Fruit fly (Drosophila melanogaster) Kc167 (cell line): Measurements from ENCODE around the gene CG11983.

Experiments used
- Myc ChIP-seq: fragments of >200 bp; optimal IDR thresholded peaks from 2 replicates; lab custom pipeline; 2017; ENCODE audit warnings: missing external identifiers
- Sin3A ChIP-seq: fragments of >200 bp; optimal IDR thresholded peaks from 2 replicates; lab custom pipeline; 2018; ENCODE audit warnings: missing external identifiers
- h ChIP-seq: fragments of >200 bp; optimal IDR thresholded peaks from 3 replicates; lab custom pipeline; 2018; ENCODE audit warnings: missing external identifiers
- psq ChIP-seq: fragments of >200 bp; optimal IDR thresholded peaks from 2 replicates; lab custom pipeline; 2017; ENCODE audit warnings: missing external identifiers
- ttk ChIP-seq: sonication (Bioruptor generic); optimal IDR thresholded peaks from 2 replicates; lab custom pipeline; 2017; ENCODE audit warnings: missing external identifiers

- TF ChIP-seq psq (lab: Kevin White, UChicago) = no peak
- no peak for TF ChIP-seq ttk (lab: Kevin White, UChicago)
- no peak for TF ChIP-seq h (lab: Kevin White, UChicago)
- TF ChIP-seq Myc = no peak
- no peak for TF ChIP-seq Sin3A (lab: Kevin White, UChicago)
Measured at dm6 chr3R:9057398-9058058, 49.4 kb downstream of the CG11983 start.
